Worm (Caenorhabditis elegans) whole organism, L4 larva: ENCODE results near the gene T12A7.10.

Experiments
- F37D6.2 ChIP-seq: sonication (generic microtip); optimal IDR thresholded peaks from 2 replicates; lab custom pipeline; 2016; ENCODE audit warnings: mild to moderate bottlenecking, missing genetic modification characterization, missing compliant biosample characterization
- F44E2.7 ChIP-seq: fragments of 200-800 bp; sonication (Bioruptor generic); IDR thresholded peaks from 2 replicates; pipeline ENCODE4 v2.1.2; 2022; ENCODE audit warnings: missing genetic modification characterization, missing compliant biosample characterization
- F49E8.2 ChIP-seq: sonication (generic microtip); optimal IDR thresholded peaks from 2 replicates; lab custom pipeline; 2016; ENCODE audit warnings: missing compliant biosample characterization, mild to moderate bottlenecking, missing genetic modification characterization, borderline replicate concordance
- Y48G9A.11 ChIP-seq: fragments of 200-800 bp; sonication (Bioruptor generic); IDR thresholded peaks from 2 replicates; pipeline ENCODE4 v1.3.6; 2022; ENCODE audit warnings: missing genetic modification reagents, missing genetic modification characterization, missing compliant biosample characterization
- Y75B8A.6 ChIP-seq: fragments of 200-800 bp; sonication (Bioruptor generic); IDR thresholded peaks from 2 replicates; pipeline ENCODE4 v1.3.6; 2022; ENCODE audit warnings: missing genetic modification reagents, missing genetic modification characterization, missing compliant biosample characterization
- aha-1 ChIP-seq: fragments of 150-350 bp; peaks from one replicate; lab custom pipeline; 2014; ENCODE audit warnings: missing biosample characterization, missing genetic modification characterization
- arid-1 ChIP-seq: fragments of 200-800 bp; sonication (Bioruptor generic); conservative IDR thresholded peaks from 2 replicates; pipeline ENCODE4 v1.3.6; 2022; ENCODE audit warnings: missing genetic modification reagents, missing genetic modification characterization, missing compliant biosample characterization
- ceh-28 ChIP-seq: fragments of 150-350 bp; optimal IDR thresholded peaks from 2 replicates; lab custom pipeline; 2014; ENCODE audit warnings: missing biosample characterization, missing genetic modification reagents, missing genetic modification characterization
- ceh-62 ChIP-seq: sonication (generic microtip); optimal IDR thresholded peaks from 2 replicates; lab custom pipeline; 2017; ENCODE audit warnings: missing biosample characterization, missing genetic modification characterization
- ceh-82 ChIP-seq: sonication (generic microtip); optimal IDR thresholded peaks from 2 replicates; lab custom pipeline; 2017; ENCODE audit warnings: missing biosample characterization, missing genetic modification characterization
- daf-16 ChIP-seq, 3 experiments: sonication (generic microtip); optimal IDR thresholded peaks; 2 replicates each; lab custom pipeline; 2016 to 2017; ENCODE audit warnings: missing genetic modification characterization in 3 of 3, missing genetic modification reagents in 3 of 3, mild to moderate bottlenecking in 2 of 3, missing compliant biosample characterization in 2 of 3, missing biosample characterization in 1 of 3, moderate library complexity in 1 of 3
- daf-19 ChIP-seq: fragments of 200-800 bp; sonication (Bioruptor generic); conservative IDR thresholded peaks from 2 replicates; pipeline ENCODE4 v1.3.6; 2022; ENCODE audit warnings: missing genetic modification characterization, missing compliant biosample characterization
- daf-8 ChIP-seq: fragments of 200-800 bp; sonication (Bioruptor generic); IDR thresholded peaks from 2 replicates; pipeline ENCODE4 v1.3.6; 2022; ENCODE audit warnings: missing genetic modification characterization, missing compliant biosample characterization
- dmd-6 ChIP-seq: fragments of 200-800 bp; sonication (Bioruptor generic); IDR thresholded peaks from 2 replicates; pipeline ENCODE4 v1.3.6; 2022; ENCODE audit warnings: missing genetic modification reagents, missing genetic modification characterization, missing compliant biosample characterization
- dpl-1 ChIP-seq: fragments of 150-350 bp; optimal IDR thresholded peaks from 2 replicates; lab custom pipeline; 2014; ENCODE audit warnings: missing biosample characterization, missing genetic modification reagents, missing genetic modification characterization
- dve-1 ChIP-seq: sonication (generic microtip); optimal IDR thresholded peaks from 2 replicates; lab custom pipeline; 2017; ENCODE audit warnings: antibody characterized with exemption, mild to moderate bottlenecking, missing genetic modification characterization, missing compliant biosample characterization; ENCODE audit not compliant: insufficient read depth
- gei-8 ChIP-seq: fragments of 200-800 bp; sonication (Bioruptor generic); optimal IDR thresholded peaks from 2 replicates; lab custom pipeline; 2018; ENCODE audit warnings: mild to moderate bottlenecking, missing genetic modification characterization, missing compliant biosample characterization
- hlh-11 ChIP-seq: fragments of 200-800 bp; sonication (Bioruptor generic); optimal IDR thresholded peaks from 2 replicates; lab custom pipeline; 2018; ENCODE audit warnings: mild to moderate bottlenecking, missing genetic modification characterization, missing compliant biosample characterization
- lin-39 ChIP-seq: fragments of 150-350 bp; optimal IDR thresholded peaks from 2 replicates; lab custom pipeline; 2014; ENCODE audit warnings: missing biosample characterization, missing genetic modification reagents, missing genetic modification characterization
- lir-3 ChIP-seq: sonication (generic microtip); optimal IDR thresholded peaks from 2 replicates; lab custom pipeline; 2016; ENCODE audit warnings: mild to moderate bottlenecking, missing genetic modification characterization, missing compliant biosample characterization
- mdl-1 ChIP-seq, 2 experiments: fragments of 150-350 bp in 1 of 2; sonication (generic microtip) in 1 of 2; optimal IDR thresholded peaks; 2 replicates each; lab custom pipeline; 2014 to 2017; ENCODE audit warnings: missing biosample characterization in 2 of 2, missing genetic modification characterization in 2 of 2
- nhr-237 ChIP-seq: sonication (generic microtip); optimal IDR thresholded peaks from 2 replicates; lab custom pipeline; 2017; ENCODE audit warnings: missing biosample characterization, missing genetic modification characterization
- nhr-28 ChIP-seq: fragments of 150-350 bp; optimal IDR thresholded peaks from 2 replicates; lab custom pipeline; 2014; ENCODE audit warnings: missing biosample characterization, missing genetic modification characterization
- nhr-77 ChIP-seq: fragments of 150-350 bp; optimal IDR thresholded peaks from 2 replicates; lab custom pipeline; 2014; ENCODE audit warnings: missing biosample characterization, missing genetic modification characterization
- pqm-1 ChIP-seq: sonication (generic microtip); optimal IDR thresholded peaks from 2 replicates; lab custom pipeline; 2017; ENCODE audit warnings: missing biosample characterization, missing genetic modification characterization
- rbr-2 ChIP-seq: sonication (generic microtip); optimal IDR thresholded peaks from 2 replicates; lab custom pipeline; 2016; ENCODE audit warnings: missing genotype, missing genetic modification characterization, missing compliant biosample characterization
- spr-1 ChIP-seq: sonication (generic microtip); optimal IDR thresholded peaks from 2 replicates; lab custom pipeline; 2016; ENCODE audit warnings: mild to moderate bottlenecking, missing genetic modification characterization, missing compliant biosample characterization
- unc-62 ChIP-seq, 3 experiments: fragments of 150-350 bp in 1 of 3; sonication (generic microtip); optimal IDR thresholded peaks in 2 of 3; peaks in 1 of 3; 1 replicate in 1 of 3; 2 replicates in 2 of 3; lab custom pipeline; 2014 to 2017; ENCODE audit warnings: missing biosample characterization in 3 of 3, missing genetic modification characterization in 3 of 3, missing genetic modification reagents in 3 of 3, missing genotype in 1 of 3
- ztf-7 ChIP-seq: fragments of 150-350 bp; optimal IDR thresholded peaks from 2 replicates; lab custom pipeline; 2014; ENCODE audit warnings: missing biosample characterization, missing genetic modification characterization

Gene T12A7.10

DNA sequence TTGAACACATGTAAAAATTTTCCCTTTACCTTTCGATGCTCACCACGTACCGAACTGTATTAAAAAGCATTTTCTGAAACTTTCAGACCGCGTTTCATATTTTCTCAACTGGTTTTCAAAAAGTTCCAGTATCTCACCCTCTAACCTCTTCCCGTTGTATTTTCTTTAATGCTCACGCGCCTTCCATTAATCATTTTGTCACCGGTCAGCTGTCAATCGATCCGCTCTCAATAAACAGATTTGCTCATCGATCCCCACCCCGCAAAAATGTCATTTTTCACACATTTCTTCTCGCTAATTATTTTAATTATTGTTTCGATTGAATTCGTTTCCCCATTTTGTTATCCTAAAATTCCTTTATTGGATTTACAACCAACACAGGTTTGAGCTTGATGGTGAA lies 24.1 kb upstream of the T12A7.10 start, which contains the start of gene lpr-2:
Gene lpr-2, plus strand, starts transcription at position 189 of the 400 bp plus-strand sequence.
- no peak for TF ChIP-seq F44E2.7 (GFP tag; lab: Robert Waterston, UW)
- TF ChIP-seq gei-8 (GFP tag; lab: Kevin White, UChicago) = no peak

DNA sequence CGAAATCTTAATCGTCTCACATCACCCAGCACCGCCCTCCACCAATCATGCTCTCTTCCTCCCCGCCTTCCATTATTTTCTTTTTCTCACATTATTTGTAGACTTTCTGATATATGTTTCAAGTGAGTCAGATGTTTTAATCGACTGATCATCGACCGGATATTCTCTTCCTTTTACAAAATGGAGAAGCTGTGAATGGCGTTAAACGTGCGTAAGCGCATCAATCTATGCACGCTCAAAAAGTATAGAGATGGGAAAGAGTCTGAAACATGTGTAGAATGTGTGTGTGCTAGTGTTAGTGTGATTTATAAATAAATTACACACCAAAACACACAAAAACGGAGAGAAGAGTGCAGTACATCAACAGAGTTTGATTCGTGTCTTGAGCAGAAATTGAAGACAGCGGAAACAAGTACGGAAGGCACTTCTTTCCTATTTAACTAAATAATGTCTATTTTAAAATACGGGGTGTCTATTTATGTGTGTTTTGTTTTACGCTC lies 22.1 kb upstream of the T12A7.10 start:
- no peak for TF ChIP-seq dmd-6 (GFP tag; lab: Robert Waterston, UW)
- TF ChIP-seq aha-1 (tag; lab: Kevin White, UChicago) = peak; percentile 98

- TF ChIP-seq daf-16 (GFP tag; optimal IDR thresholded peaks at IDR 0.05; lab: Kevin White, UChicago) (no peak), daf-16 (tag; optimal IDR thresholded peaks at IDR 0.05; lab: Kevin White, UChicago) (peak; percentile 70), ztf-7 (tag; lab: Kevin White, UChicago) (no peak), Y48G9A.11 (GFP tag; lab: Robert Waterston, UW) (no peak), pqm-1 (tag; lab: Kevin White, UChicago) (peak; percentile 66), nhr-28 (tag; lab: Kevin White, UChicago) (peak; percentile 47), nhr-77 (peak; percentile 11)
- TF ChIP-seq, all 104 proteins: peak for 4
Observed at ce11 chrIV:11773692-11774225, 18.9 kb upstream of the T12A7.10 start, which contains the start of gene lips-5. TSS of gene lips-5 (minus strand) at chrIV:11773742.

ce11 chrIV:11772119-11772518 lies 17.2 kb upstream of the T12A7.10 start:
- no peak for TF ChIP-seq daf-19 (GFP tag; lab: Robert Waterston, UW)

- no peak for TF ChIP-seq ztf-7 (tag; lab: Kevin White, UChicago)
- no peak for TF ChIP-seq Y75B8A.6
- TF ChIP-seq rbr-2 (tag; lab: Kevin White, UChicago) = no peak
- no peak for TF ChIP-seq ceh-28
- TF ChIP-seq nhr-237 = no peak
- TF ChIP-seq unc-62 (GFP tag; optimal IDR thresholded peaks at IDR 0.05 in 1 of 2; lab: Kevin White, UChicago) = peak in 1 of 2 experiments; percentile 15
- TF ChIP-seq unc-62 (tag; optimal IDR thresholded peaks at IDR 0.05; lab: Kevin White, UChicago) = no peak
- TF ChIP-seq daf-16 (GFP tag; optimal IDR thresholded peaks at IDR 0.05; lab: Kevin White, UChicago) = no peak
- TF ChIP-seq daf-16 (tag; optimal IDR thresholded peaks at IDR 0.05; lab: Kevin White, UChicago) = peak; percentile 55
- TF ChIP-seq spr-1 (tag; lab: Kevin White, UChicago) = no peak
- peak; percentile 73 for TF ChIP-seq nhr-28 (tag; lab: Kevin White, UChicago)
- TF ChIP-seq F37D6.2 = no peak
- peak; percentile 91 for TF ChIP-seq aha-1 (tag; lab: Kevin White, UChicago)
- TF ChIP-seq dmd-6 (GFP tag; lab: Robert Waterston, UW) = peak; percentile 70
- TF ChIP-seq ceh-82 = no peak
- TF ChIP-seq hlh-11 = peak; percentile 23
- TF ChIP-seq pqm-1 (tag; lab: Kevin White, UChicago) = peak; percentile 77
- TF ChIP-seq dve-1 (tag; lab: Kevin White, UChicago) = peak; percentile 15
Observed at ce11 chrIV:11771064-11771463, 16.2 kb upstream of the T12A7.10 start.

DNA sequence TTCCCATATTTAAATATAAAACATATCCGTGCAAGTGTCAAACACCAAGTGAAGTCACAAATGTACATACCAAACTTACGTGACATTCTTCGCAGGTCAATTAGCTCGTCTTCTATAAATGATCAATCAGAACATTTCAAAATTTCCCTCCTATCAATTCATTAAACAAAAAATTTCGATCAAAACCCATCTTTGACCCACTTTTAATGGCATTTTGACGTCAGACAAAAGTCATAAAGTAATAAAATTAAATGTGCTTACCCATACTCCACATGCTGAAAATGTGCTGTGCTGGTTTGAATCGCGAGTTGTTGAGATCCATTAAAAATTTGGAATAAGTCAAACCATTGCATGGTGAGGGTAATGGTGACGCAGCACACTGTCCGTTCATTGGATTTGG lies 14.9 kb upstream of the T12A7.10 start:
- peak; percentile 7 for TF ChIP-seq hlh-11
- TF ChIP-seq dpl-1 (GFP tag; lab: Kevin White, UChicago) = no peak
- TF ChIP-seq F44E2.7 (GFP tag; lab: Robert Waterston, UW) = no peak
- no peak for TF ChIP-seq Y48G9A.11 (GFP tag; lab: Robert Waterston, UW)
- no peak for TF ChIP-seq F49E8.2
- peak; percentile 27 for TF ChIP-seq nhr-28 (tag; lab: Kevin White, UChicago)
- no peak for TF ChIP-seq arid-1 (GFP tag; lab: Robert Waterston, UW)
- TF ChIP-seq lin-39 = no peak
- no peak for TF ChIP-seq ceh-62
- TF ChIP-seq daf-16 (GFP tag; optimal IDR thresholded peaks at IDR 0.05; lab: Kevin White, UChicago) = no peak
- peak; percentile 36 for TF ChIP-seq daf-16 (tag; optimal IDR thresholded peaks at IDR 0.05; lab: Kevin White, UChicago)
- no peak for TF ChIP-seq mdl-1 (tag; optimal IDR thresholded peaks at IDR 0.05; lab: Kevin White, UChicago)
- TF ChIP-seq F37D6.2 = no peak
- peak; percentile 43 for TF ChIP-seq dve-1 (tag; lab: Kevin White, UChicago)
- no peak for TF ChIP-seq daf-8
- peak; percentile 79 for TF ChIP-seq dmd-6 (GFP tag; lab: Robert Waterston, UW)
- TF ChIP-seq lir-3 (tag; lab: Kevin White, UChicago) = no peak
